Worm (Caenorhabditis elegans) whole organism, mixed stage, embryonic: ENCODE data around the gene atp-4.

Source experiments
- M03D4.4 ChIP-seq: sonication (generic microtip); optimal IDR thresholded peaks from 2 replicates; lab custom pipeline; 2017; ENCODE audit warnings: mild to moderate bottlenecking, missing genetic modification characterization, missing compliant biosample characterization
- bed-3 ChIP-seq: fragments of 200-800 bp; sonication (Bioruptor generic); optimal IDR thresholded peaks from 3 replicates; lab custom pipeline; 2018; ENCODE audit warnings: mild to moderate bottlenecking, missing genetic modification characterization, moderate library complexity, missing compliant biosample characterization
- ceh-39 ChIP-seq: fragments of 150-350 bp; optimal IDR thresholded peaks from 2 replicates; lab custom pipeline; 2014; ENCODE audit warnings: missing biosample characterization, missing genetic modification characterization
- ceh-43 ChIP-seq: fragments of 200-800 bp; sonication (Bioruptor generic); optimal IDR thresholded peaks from 2 replicates; lab custom pipeline; 2018; ENCODE audit warnings: mild to moderate bottlenecking, missing genetic modification characterization, moderate library complexity, missing compliant biosample characterization
- ceh-83 ChIP-seq: fragments of 200-800 bp; sonication (Bioruptor generic); optimal IDR thresholded peaks from 2 replicates; lab custom pipeline; 2018; ENCODE audit warnings: mild to moderate bottlenecking, missing genetic modification characterization, missing compliant biosample characterization
- ces-1 ChIP-seq: fragments of 150-350 bp; optimal IDR thresholded peaks from 2 replicates; lab custom pipeline; 2014; ENCODE audit warnings: missing biosample characterization, missing genetic modification reagents, missing genetic modification characterization
- cnd-1 ChIP-seq: fragments of 200-800 bp; sonication (Bioruptor generic); optimal IDR thresholded peaks from 2 replicates; lab custom pipeline; 2018; ENCODE audit warnings: mild to moderate bottlenecking, missing genetic modification characterization, missing compliant biosample characterization
- elt-1 ChIP-seq: sonication (generic microtip); optimal IDR thresholded peaks from 2 replicates; lab custom pipeline; 2017; ENCODE audit warnings: missing genetic modification characterization, mild to moderate bottlenecking, missing compliant biosample characterization, antibody characterized with exemption, moderate library complexity, borderline replicate concordance; ENCODE audit not compliant: insufficient read depth
- elt-3 ChIP-seq: fragments of 150-350 bp; optimal IDR thresholded peaks from 2 replicates; lab custom pipeline; 2014; ENCODE audit warnings: missing biosample characterization, missing genetic modification characterization
- flh-1 ChIP-seq: fragments of 200-800 bp; sonication (Bioruptor generic); optimal IDR thresholded peaks from 2 replicates; lab custom pipeline; 2018; ENCODE audit warnings: mild to moderate bottlenecking, missing genetic modification characterization, moderate library complexity, missing compliant biosample characterization
- ham-2 ChIP-seq: fragments of 200-800 bp; sonication (Bioruptor generic); optimal IDR thresholded peaks from 2 replicates; lab custom pipeline; 2018; ENCODE audit warnings: mild to moderate bottlenecking, missing genetic modification characterization, missing compliant biosample characterization
- lin-13 ChIP-seq: fragments of 150-350 bp; optimal IDR thresholded peaks from 2 replicates; lab custom pipeline; 2014; ENCODE audit warnings: missing biosample characterization, missing genetic modification characterization
- lin-32 ChIP-seq: fragments of 200-800 bp; sonication (Bioruptor generic); optimal IDR thresholded peaks from 2 replicates; lab custom pipeline; 2018; ENCODE audit warnings: mild to moderate bottlenecking, missing genetic modification characterization, missing compliant biosample characterization
- lsy-2 ChIP-seq: fragments of 150-350 bp; optimal IDR thresholded peaks from 2 replicates; lab custom pipeline; 2014; ENCODE audit warnings: missing biosample characterization, missing genetic modification characterization
- mab-5 ChIP-seq: fragments of 150-350 bp; optimal IDR thresholded peaks from 2 replicates; lab custom pipeline; 2014; ENCODE audit warnings: missing biosample characterization, missing genetic modification characterization
- mls-2 ChIP-seq: sonication (generic microtip); optimal IDR thresholded peaks from 2 replicates; lab custom pipeline; 2016; ENCODE audit warnings: mild to moderate bottlenecking, missing genetic modification characterization, moderate library complexity, missing compliant biosample characterization
- nhr-12 ChIP-seq: fragments of 150-350 bp; optimal IDR thresholded peaks from 2 replicates; lab custom pipeline; 2014; ENCODE audit warnings: missing biosample characterization, missing genetic modification characterization
- nhr-28 ChIP-seq: fragments of 150-350 bp; optimal IDR thresholded peaks from 2 replicates; lab custom pipeline; 2014; ENCODE audit warnings: missing biosample characterization, missing genetic modification characterization
- nhr-76 ChIP-seq: sonication (generic microtip); optimal IDR thresholded peaks from 2 replicates; lab custom pipeline; 2017; ENCODE audit warnings: missing biosample characterization, missing genetic modification characterization
- pha-4 ChIP-seq: fragments of 150-350 bp; optimal IDR thresholded peaks from 2 replicates; lab custom pipeline; 2018; ENCODE audit warnings: missing biosample characterization, missing genetic modification reagents, missing genetic modification characterization
- sem-2 ChIP-seq: fragments of 200-800 bp; sonication (Bioruptor generic); optimal IDR thresholded peaks from 2 replicates; lab custom pipeline; 2018; ENCODE audit warnings: mild to moderate bottlenecking, missing genetic modification characterization, missing compliant biosample characterization
- sptf-1 ChIP-seq: sonication (generic microtip); optimal IDR thresholded peaks from 2 replicates; lab custom pipeline; 2017; ENCODE audit warnings: mild to moderate bottlenecking, missing genetic modification characterization, moderate library complexity, missing compliant biosample characterization
- tbx-8 ChIP-seq: fragments of 200-800 bp; sonication (Bioruptor generic); optimal IDR thresholded peaks from 2 replicates; lab custom pipeline; 2018; ENCODE audit warnings: mild to moderate bottlenecking, missing genetic modification characterization, moderate library complexity, missing compliant biosample characterization
- unc-120 ChIP-seq: sonication (generic microtip); optimal IDR thresholded peaks from 2 replicates; lab custom pipeline; 2017; ENCODE audit warnings: missing genetic modification characterization, missing compliant biosample characterization; ENCODE audit not compliant: poor library complexity, severe bottlenecking
- unc-39 ChIP-seq: fragments of 150-350 bp; optimal IDR thresholded peaks from 2 replicates; lab custom pipeline; 2014; ENCODE audit warnings: missing biosample characterization, missing genetic modification characterization
- unc-62 ChIP-seq: fragments of 150-350 bp; optimal IDR thresholded peaks from 2 replicates; lab custom pipeline; 2014; ENCODE audit warnings: missing biosample characterization, missing genetic modification reagents, missing genetic modification characterization
- zip-8 ChIP-seq: fragments of 150-350 bp; optimal IDR thresholded peaks from 2 replicates; lab custom pipeline; 2014; ENCODE audit warnings: missing biosample characterization, missing genetic modification characterization
- ztf-11 ChIP-seq: fragments of 150-350 bp; optimal IDR thresholded peaks from 2 replicates; lab custom pipeline; 2014; ENCODE audit warnings: missing biosample characterization, missing genetic modification characterization

Gene atp-4

DNA sequence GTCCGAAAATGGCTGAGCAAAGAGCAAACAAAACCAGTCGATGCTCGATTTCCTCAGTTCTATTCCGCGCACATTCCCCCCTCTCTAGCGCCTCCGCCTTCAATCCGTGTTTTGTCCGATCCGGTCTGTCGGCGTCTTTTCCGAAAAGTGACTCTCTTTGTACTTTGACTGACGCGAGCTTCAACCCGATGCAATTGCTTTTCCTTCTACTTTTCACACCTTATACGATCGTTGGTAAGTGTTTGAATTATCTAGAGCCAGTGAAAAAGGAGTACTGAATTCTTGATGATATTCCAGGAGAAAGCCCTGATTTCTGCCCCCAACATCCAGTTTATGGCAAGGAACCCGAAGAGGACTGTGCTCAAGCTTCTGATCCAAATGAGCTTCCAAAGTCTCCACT lies 11.9 kb downstream of the atp-4 start, which contains the start of gene cht-6:
cht-6 (plus strand) TSS at position 9 of the 400 bp plus-strand sequence.
- TF ChIP-seq zip-8 (tag; lab: Kevin White, UChicago) (no peak), flh-1 (GFP tag; lab: Kevin White, UChicago) (no peak), cnd-1 (tag; lab: Kevin White, UChicago) (no peak), pha-4 (tag; lab: Kevin White, UChicago) (no peak), ceh-83 (GFP tag; lab: Kevin White, UChicago) (no peak), mab-5 (no peak), nhr-28 (tag; lab: Kevin White, UChicago) (no peak), ces-1 (no peak), ham-2 (GFP tag; lab: Kevin White, UChicago) (no peak), lin-32 (no peak), unc-39 (tag; lab: Kevin White, UChicago) (no peak), unc-120 (tag; lab: Kevin White, UChicago) (no peak), tbx-8 (GFP tag; lab: Kevin White, UChicago) (no peak), ceh-43 (GFP tag; lab: Kevin White, UChicago) (no peak), ztf-11 (tag; lab: Kevin White, UChicago) (no peak), sem-2 (GFP tag; lab: Kevin White, UChicago) (no peak)

DNA sequence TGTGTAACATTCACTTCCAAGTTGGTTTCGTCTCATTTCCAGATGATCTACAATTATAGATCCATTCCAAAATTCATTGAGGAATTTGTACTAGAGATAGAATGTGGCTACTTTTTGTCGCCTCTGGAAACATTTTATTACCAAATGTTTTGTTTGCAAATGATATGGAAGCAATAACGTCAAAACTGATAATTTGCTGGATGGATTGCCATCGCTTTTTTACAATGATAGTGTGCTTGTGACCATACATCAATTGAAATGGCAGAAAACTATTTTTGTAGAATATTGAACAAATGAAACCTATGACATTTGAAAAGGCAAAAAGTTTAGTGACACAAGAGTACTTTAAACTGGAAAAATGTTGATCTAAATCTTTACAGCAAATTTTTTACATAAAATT lies 12.4 kb downstream of the atp-4 start:
- TF ChIP-seq ceh-83 (GFP tag; lab: Kevin White, UChicago): no peak
- no peak for TF ChIP-seq bed-3 (GFP tag; lab: Kevin White, UChicago)
- TF ChIP-seq pha-4 (tag; lab: Kevin White, UChicago): no peak
- no peak for TF ChIP-seq mab-5
- TF ChIP-seq ces-1: no peak
- TF ChIP-seq zip-8 (tag; lab: Kevin White, UChicago): no peak
- TF ChIP-seq elt-3: no peak
- TF ChIP-seq sptf-1 (tag; lab: Kevin White, UChicago): no peak
- TF ChIP-seq unc-62 (GFP tag; lab: Kevin White, UChicago): no peak
- no peak for TF ChIP-seq mls-2 (tag; lab: Kevin White, UChicago)
- no peak for TF ChIP-seq sem-2 (GFP tag; lab: Kevin White, UChicago)
- TF ChIP-seq unc-120 (tag; lab: Kevin White, UChicago): no peak
- no peak for TF ChIP-seq lsy-2 (tag; lab: Kevin White, UChicago)
- no peak for TF ChIP-seq ceh-39 (tag; lab: Kevin White, UChicago)

ce11 chrV:6413057-6413456 lies 13.9 kb downstream of the atp-4 start:
- TF ChIP-seq bed-3 (GFP tag; lab: Kevin White, UChicago): no peak
- TF ChIP-seq elt-3: no peak
- no peak for TF ChIP-seq elt-1 (tag; lab: Kevin White, UChicago)

DNA sequence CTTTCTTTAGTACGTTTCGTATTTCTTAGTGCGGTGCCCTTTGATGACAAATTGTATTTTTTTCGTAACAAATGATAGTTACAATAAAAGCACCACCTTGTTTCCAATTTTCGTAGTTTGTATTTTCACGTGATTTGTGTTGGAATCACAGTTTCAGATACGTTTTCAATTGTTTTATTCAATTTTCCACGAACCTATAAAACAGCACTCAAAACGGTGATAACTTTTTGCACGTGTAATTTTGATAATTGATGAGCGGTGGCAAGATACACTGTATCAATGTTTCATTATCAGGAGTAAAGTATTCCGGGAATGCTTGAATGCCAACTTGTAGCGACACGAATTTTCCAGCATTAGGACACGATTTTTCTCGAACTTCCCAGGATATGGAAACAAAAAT lies 15.8 kb downstream of the atp-4 start:
- TF ChIP-seq ceh-39 (tag; lab: Kevin White, UChicago) (no peak), nhr-12 (no peak), zip-8 (tag; lab: Kevin White, UChicago) (no peak), tbx-8 (GFP tag; lab: Kevin White, UChicago) (no peak), ham-2 (GFP tag; lab: Kevin White, UChicago) (no peak), sptf-1 (tag; lab: Kevin White, UChicago) (no peak), nhr-76 (no peak), nhr-28 (tag; lab: Kevin White, UChicago) (no peak), lin-13 (no peak), ces-1 (no peak), unc-39 (tag; lab: Kevin White, UChicago) (no peak), elt-3 (no peak)

ce11 chrV:6408733-6409227 lies 18.1 kb downstream of the atp-4 start, which contains the start of gene bcf-1:
Gene bcf-1, minus strand, starts transcription at chrV:6408783.
- TF ChIP-seq pha-4 (tag; lab: Kevin White, UChicago) (no peak), ces-1 (no peak), lsy-2 (tag; lab: Kevin White, UChicago) (no peak)

- TF ChIP-seq sem-2 (GFP tag; lab: Kevin White, UChicago) (no peak), M03D4.4 (tag; lab: Kevin White, UChicago) (no peak)
These were observed 19.3 kb downstream of the atp-4 start for ce11 chrV:6407587-6407986.
